Worm (Caenorhabditis elegans) whole organism, L4 larva: ENCODE results near the gene fbxb-54.

ENCODE experiments used
- F26F4.8 ChIP-seq: fragments of 200-800 bp; sonication (Bioruptor generic); conservative IDR thresholded peaks from 2 replicates; pipeline ENCODE4 v1.3.6; 2022; ENCODE audit warnings: missing genetic modification characterization, missing compliant biosample characterization
- aly-2 ChIP-seq: sonication (generic microtip); optimal IDR thresholded peaks from 2 replicates; lab custom pipeline; 2018; ENCODE audit warnings: missing biosample characterization, missing genetic modification characterization
- attf-4 ChIP-seq: sonication (generic microtip); optimal IDR thresholded peaks from 3 replicates; lab custom pipeline; 2017; ENCODE audit warnings: missing biosample characterization, missing genetic modification characterization
- cey-2 ChIP-seq: sonication (generic microtip); optimal IDR thresholded peaks from 3 replicates; lab custom pipeline; 2017; ENCODE audit warnings: missing genetic modification characterization, mild to moderate bottlenecking, missing compliant biosample characterization, antibody characterized with exemption, borderline replicate concordance; ENCODE audit not compliant: insufficient read depth
- dmd-6 ChIP-seq: fragments of 200-800 bp; sonication (Bioruptor generic); IDR thresholded peaks from 2 replicates; pipeline ENCODE4 v1.3.6; 2022; ENCODE audit warnings: missing genetic modification reagents, missing genetic modification characterization, missing compliant biosample characterization
- egl-27 ChIP-seq: sonication (generic microtip); optimal IDR thresholded peaks from 3 replicates; lab custom pipeline; 2017; ENCODE audit warnings: missing biosample characterization, missing genetic modification reagents, missing genetic modification characterization
- lin-13 ChIP-seq: fragments of 150-350 bp; optimal IDR thresholded peaks from 2 replicates; lab custom pipeline; 2014; ENCODE audit warnings: missing biosample characterization, missing genetic modification reagents, missing genetic modification characterization
- php-3 ChIP-seq: fragments of 200-800 bp; sonication (Bioruptor generic); IDR thresholded peaks from 2 replicates; pipeline ENCODE4 v1.3.6; 2022; ENCODE audit warnings: missing genetic modification reagents, missing genetic modification characterization, missing compliant biosample characterization

- TF ChIP-seq aly-2 (tag; lab: Kevin White, UChicago) (no peak), php-3 (GFP tag; lab: Robert Waterston, UW) (no peak), dmd-6 (GFP tag; lab: Robert Waterston, UW) (no peak), lin-13 (GFP tag; lab: Kevin White, UChicago) (no peak), cey-2 (tag; lab: Kevin White, UChicago) (no peak), egl-27 (tag; lab: Kevin White, UChicago) (no peak), attf-4 (no peak), F26F4.8 (no peak)
Observed at ce11 chrII:1595137-1595536, 39.0 kb upstream of the fbxb-54 start, which contains the start of gene clec-20.
